Worm (Caenorhabditis elegans): Measurements from ENCODE around the gene Y39G8B.1.

Gene Y39G8B.1

DNA sequence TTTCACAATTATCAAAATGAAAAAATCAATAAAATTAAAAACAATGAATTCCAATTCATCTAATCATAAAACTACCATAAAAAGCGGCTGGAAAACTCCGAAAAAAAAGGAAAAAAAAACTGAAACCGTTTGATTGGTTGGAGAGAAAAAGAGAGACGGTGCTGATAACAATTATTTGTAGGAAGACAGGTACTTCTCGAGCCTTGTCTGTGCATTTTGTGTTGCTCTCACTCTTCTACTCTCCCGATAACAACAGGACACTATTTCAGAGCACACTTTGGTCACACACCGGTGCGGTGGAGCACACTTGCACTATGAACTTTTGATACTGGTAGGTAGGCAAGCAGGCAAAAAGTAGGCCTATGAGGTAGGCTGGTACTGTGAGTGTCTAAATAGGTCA is 17.1 kb downstream of the Y39G8B.1 start:
- TF ChIP-seq F37B4.10 (GFP tag; IDR thresholded peaks at IDR 0.05): no peak
- no peak for TF ChIP-seq pha-4 (tag; optimal IDR thresholded peaks at IDR 0.05)
- TF ChIP-seq ZK185.1 (tag; optimal IDR thresholded peaks at IDR 0.05; ENCODE audit: poor library complexity, severe bottlenecking): no peak
- TF ChIP-seq ceh-27 (GFP tag; optimal IDR thresholded peaks at IDR 0.05): no peak
- no peak for TF ChIP-seq atf-7 (tag; optimal IDR thresholded peaks at IDR 0.05)
- no peak for TF ChIP-seq attf-6 (GFP tag; IDR thresholded peaks at IDR 0.05)
- no peak for TF ChIP-seq F39B2.1 (GFP tag; IDR thresholded peaks at IDR 0.05)
- TF ChIP-seq mel-28 (tag; optimal IDR thresholded peaks at IDR 0.05; ENCODE audit: borderline replicate concordance): no peak
- no peak for TF ChIP-seq ztf-26 (tag; optimal IDR thresholded peaks at IDR 0.05)
- TF ChIP-seq F33H1.4 (GFP tag; IDR thresholded peaks at IDR 0.05): no peak
- TF ChIP-seq athp-1 (tag; optimal IDR thresholded peaks at IDR 0.05): no peak
- no peak for TF ChIP-seq let-526 (GFP tag; IDR thresholded peaks at IDR 0.05)
- no peak for TF ChIP-seq lin-54 (GFP tag; optimal IDR thresholded peaks at IDR 0.05)
- no peak for TF ChIP-seq ztf-6 (GFP tag; IDR thresholded peaks at IDR 0.05)
- no peak for TF ChIP-seq madf-10 (tag; optimal IDR thresholded peaks at IDR 0.05)
- TF ChIP-seq cebp-2 (GFP tag; IDR thresholded peaks at IDR 0.05): no peak
- no peak for TF ChIP-seq zfh-2 (GFP tag; conservative IDR thresholded peaks at IDR 0.05)
- TF ChIP-seq gei-17 (GFP tag; optimal IDR thresholded peaks at IDR 0.05): no peak
- TF ChIP-seq ztf-22 (GFP tag; optimal IDR thresholded peaks at IDR 0.05): peak; percentile 40
- TF ChIP-seq ztf-3 (GFP tag; optimal IDR thresholded peaks at IDR 0.05): no peak
- no peak for TF ChIP-seq tbx-9 (tag; optimal IDR thresholded peaks at IDR 0.05; ENCODE audit: borderline replicate concordance)
- peak; percentile 18 for TF ChIP-seq tbp1 (GFP tag; optimal IDR thresholded peaks at IDR 0.05)
- TF ChIP-seq nfyb-1 (GFP tag; IDR thresholded peaks at IDR 0.05): peak; percentile 81
- no peak for TF ChIP-seq hsf-1 (GFP tag; IDR thresholded peaks at IDR 0.05)
- TF ChIP-seq K12H6.12 (tag; optimal IDR thresholded peaks at IDR 0.05): no peak
- TF ChIP-seq snpc-3.4 (tag; optimal IDR thresholded peaks at IDR 0.05): no peak
- TF ChIP-seq madf-8 (GFP tag; conservative IDR thresholded peaks at IDR 0.05): no peak
- no peak for TF ChIP-seq snpc-1.1 (tag; optimal IDR thresholded peaks at IDR 0.05; ENCODE audit: insufficient read depth)
- no peak for TF ChIP-seq lin-40 (tag; optimal IDR thresholded peaks at IDR 0.05)
- TF ChIP-seq T07F8.4 (tag; optimal IDR thresholded peaks at IDR 0.05): no peak
- no peak for TF ChIP-seq K11D2.4 (GFP tag; IDR thresholded peaks at IDR 0.05)
- no peak for TF ChIP-seq F57C9.4 (tag; optimal IDR thresholded peaks at IDR 0.05)
- no peak for TF ChIP-seq Y67H2A.10 (GFP tag; conservative IDR thresholded peaks at IDR 0.05)
- TF ChIP-seq lin-26 (GFP tag; IDR thresholded peaks at IDR 0.05): no peak
- no peak for TF ChIP-seq F52B5.7 (tag; optimal IDR thresholded peaks at IDR 0.05)
- no peak for TF ChIP-seq T26A5.8 (tag; optimal IDR thresholded peaks at IDR 0.05)
- peak; percentile 92 for TF ChIP-seq nhr-80 (tag; optimal IDR thresholded peaks at IDR 0.05)
- TF ChIP-seq dox-1 (GFP tag; IDR thresholded peaks at IDR 0.05): peak; percentile 62; the same call in 1 of the 2 replicates
- no peak for TF ChIP-seq mxl-1 (tag; optimal IDR thresholded peaks at IDR 0.05)
- no peak for TF ChIP-seq Y95B8A.8 (GFP tag; IDR thresholded peaks at IDR 0.05)
- TF ChIP-seq nhr-27 (tag; optimal IDR thresholded peaks at IDR 0.05): no peak
- no peak for TF ChIP-seq lin-35 (GFP tag; optimal IDR thresholded peaks at IDR 0.05)
- TF ChIP-seq ama-1 (optimal IDR thresholded peaks at IDR 0.05): no peak
- TF ChIP-seq ama-1 (GFP tag; optimal IDR thresholded peaks at IDR 0.05): no peak
- TF ChIP-seq F10E7.11 (tag; optimal IDR thresholded peaks at IDR 0.05): no peak
- no peak for TF ChIP-seq snpc-4 (GFP tag; optimal IDR thresholded peaks at IDR 0.05)
- TF ChIP-seq snpc-4 (tag; optimal IDR thresholded peaks at IDR 0.05): no peak
- TF ChIP-seq ztf-28 (GFP tag; IDR thresholded peaks at IDR 0.05): no peak
- peak; percentile 40; the same call in 1 of the 2 replicates for TF ChIP-seq cebp-1 (GFP tag; IDR thresholded peaks at IDR 0.05)
- TF ChIP-seq cebp-1 (tag; optimal IDR thresholded peaks at IDR 0.05): peak; percentile 48
- TF ChIP-seq hmg-20 (GFP tag; IDR thresholded peaks at IDR 0.05): no peak
